Worm (Caenorhabditis elegans) whole organism, L2 larva: ENCODE results near the gene W09B6.4.
"Not testable (repeated sequence)": the region's sequence is repeated elsewhere in the genome, so short reads cannot be mapped to it uniquely, and the experiment has no call there.

Experiments used
- C34F6.9 ChIP-seq: fragments of 150-350 bp; optimal IDR thresholded peaks from 2 replicates; lab custom pipeline; 2014; ENCODE audit warnings: missing biosample characterization, missing genetic modification characterization
- F13H6.1 ChIP-seq: sonication (generic microtip); optimal IDR thresholded peaks from 2 replicates; lab custom pipeline; 2016; ENCODE audit warnings: missing genetic modification characterization, missing compliant biosample characterization
- R02D3.7 ChIP-seq: fragments of 150-350 bp; optimal IDR thresholded peaks from 2 replicates; lab custom pipeline; 2014; ENCODE audit warnings: missing biosample characterization, missing genetic modification characterization
- Y55F3AM.14 ChIP-seq: fragments of 200-800 bp; sonication (Bioruptor generic); optimal IDR thresholded peaks from 2 replicates; lab custom pipeline; 2018; ENCODE audit warnings: mild to moderate bottlenecking, missing genetic modification characterization, missing compliant biosample characterization
- ZK546.5 ChIP-seq: sonication (generic microtip); optimal IDR thresholded peaks from 2 replicates; lab custom pipeline; 2017; ENCODE audit warnings: missing biosample characterization, missing genetic modification characterization
- alr-1 ChIP-seq: fragments of 150-350 bp; optimal IDR thresholded peaks from 2 replicates; lab custom pipeline; 2014; ENCODE audit warnings: missing biosample characterization, missing genetic modification characterization
- aly-2 ChIP-seq: fragments of 150-350 bp; optimal IDR thresholded peaks from 2 replicates; lab custom pipeline; 2014; ENCODE audit warnings: missing biosample characterization, missing genetic modification characterization
- ceh-16 ChIP-seq: fragments of 150-350 bp; optimal IDR thresholded peaks from 2 replicates; lab custom pipeline; 2014; ENCODE audit warnings: missing biosample characterization, missing genetic modification characterization
- ceh-82 ChIP-seq: fragments of 150-350 bp; optimal IDR thresholded peaks from 2 replicates; lab custom pipeline; 2014; ENCODE audit warnings: missing biosample characterization, missing genetic modification characterization
- dmd-4 ChIP-seq: sonication (generic microtip); optimal IDR thresholded peaks from 2 replicates; lab custom pipeline; 2017; ENCODE audit warnings: missing biosample characterization, missing genetic modification characterization
- egl-27 ChIP-seq: sonication (generic microtip); optimal IDR thresholded peaks from 3 replicates; lab custom pipeline; 2017; ENCODE audit warnings: missing biosample characterization, missing genetic modification reagents, missing genetic modification characterization
- fos-1 ChIP-seq: fragments of 150-350 bp; optimal IDR thresholded peaks from 2 replicates; lab custom pipeline; 2014; ENCODE audit warnings: missing biosample characterization, missing genetic modification characterization
- gmeb-1 ChIP-seq: fragments of 150-350 bp; optimal IDR thresholded peaks from 2 replicates; lab custom pipeline; 2014; ENCODE audit warnings: missing biosample characterization, missing genetic modification characterization
- lin-11 ChIP-seq: fragments of 150-350 bp; sonication (generic microtip); optimal IDR thresholded peaks from 2 replicates; lab custom pipeline; 2014; ENCODE audit warnings: missing biosample characterization, missing genetic modification characterization, inconsistent platforms, mixed read lengths
- lin-13 ChIP-seq: fragments of 150-350 bp; optimal IDR thresholded peaks from 2 replicates; lab custom pipeline; 2014; ENCODE audit warnings: missing biosample characterization, missing genetic modification reagents, missing genetic modification characterization
- lin-39 ChIP-seq: fragments of 150-350 bp; optimal IDR thresholded peaks from 2 replicates; lab custom pipeline; 2014; ENCODE audit warnings: missing biosample characterization, missing genetic modification reagents, missing genetic modification characterization
- lsy-2 ChIP-seq, 2 experiments: fragments of 150-350 bp in 1 of 2; sonication (generic microtip) in 1 of 2; optimal IDR thresholded peaks; 2 replicates each; lab custom pipeline; 2014 to 2017; ENCODE audit warnings: missing biosample characterization in 2 of 2, missing genetic modification characterization in 2 of 2
- mab-5 ChIP-seq: fragments of 150-350 bp; optimal IDR thresholded peaks from 2 replicates; lab custom pipeline; 2014; ENCODE audit warnings: missing biosample characterization, missing genetic modification characterization
- mdl-1 ChIP-seq, 2 experiments: fragments of 150-350 bp in 1 of 2; sonication (generic microtip) in 1 of 2; optimal IDR thresholded peaks; 2 replicates each; lab custom pipeline; 2017; ENCODE audit warnings: missing biosample characterization in 2 of 2, missing genetic modification characterization in 2 of 2
- nhr-129 ChIP-seq: fragments of 150-350 bp; optimal IDR thresholded peaks from 2 replicates; lab custom pipeline; 2014; ENCODE audit warnings: missing biosample characterization, missing genetic modification characterization
- nhr-21 ChIP-seq: fragments of 150-350 bp; optimal IDR thresholded peaks from 2 replicates; lab custom pipeline; 2014; ENCODE audit warnings: missing biosample characterization, missing genetic modification characterization
- nhr-23 ChIP-seq: fragments of 150-350 bp; optimal IDR thresholded peaks from 2 replicates; lab custom pipeline; 2014; ENCODE audit warnings: missing biosample characterization, missing genetic modification reagents, missing genetic modification characterization
- nhr-25 ChIP-seq: fragments of 150-350 bp; sonication (generic microtip); optimal IDR thresholded peaks from 3 replicates; lab custom pipeline; 2014; ENCODE audit warnings: missing biosample characterization, missing genetic modification characterization
- nhr-6 ChIP-seq: fragments of 150-350 bp; optimal IDR thresholded peaks from 2 replicates; lab custom pipeline; 2014; ENCODE audit warnings: missing biosample characterization, missing genetic modification characterization
- nhr-77 ChIP-seq: fragments of 150-350 bp; optimal IDR thresholded peaks from 2 replicates; lab custom pipeline; 2014; ENCODE audit warnings: missing biosample characterization, missing genetic modification characterization
- peb-1 ChIP-seq: fragments of 150-350 bp; optimal IDR thresholded peaks from 2 replicates; lab custom pipeline; 2014; ENCODE audit warnings: missing biosample characterization, missing genetic modification characterization
- sem-4 ChIP-seq: fragments of 150-350 bp; optimal IDR thresholded peaks from 2 replicates; lab custom pipeline; 2014; ENCODE audit warnings: missing biosample characterization, missing genetic modification reagents, missing genetic modification characterization
- sma-3 ChIP-seq: sonication (generic microtip); optimal IDR thresholded peaks from 2 replicates; lab custom pipeline; 2016; ENCODE audit warnings: missing genetic modification reagents, missing genetic modification characterization, missing compliant biosample characterization
- sma-9 ChIP-seq, 2 experiments: fragments of 150-350 bp in 1 of 2; sonication (generic microtip) in 1 of 2; optimal IDR thresholded peaks; 2 replicates each; lab custom pipeline; 2014 to 2016; ENCODE audit warnings: missing genetic modification characterization in 2 of 2, mild to moderate bottlenecking in 1 of 2, missing biosample characterization in 1 of 2, missing compliant biosample characterization in 1 of 2, missing genetic modification reagents in 1 of 2, moderate library complexity in 1 of 2
- snpc-4 ChIP-seq: fragments of 150-350 bp; optimal IDR thresholded peaks from 2 replicates; lab custom pipeline; 2014; ENCODE audit warnings: missing biosample characterization, missing genetic modification characterization
- unc-39 ChIP-seq: fragments of 150-350 bp; optimal IDR thresholded peaks from 2 replicates; lab custom pipeline; 2014; ENCODE audit warnings: missing biosample characterization, missing genetic modification characterization
- unc-55 ChIP-seq: fragments of 150-350 bp; sonication (generic microtip); optimal IDR thresholded peaks from 3 replicates; lab custom pipeline; 2014; ENCODE audit warnings: missing biosample characterization, missing genetic modification reagents, missing genetic modification characterization
- zag-1 ChIP-seq: fragments of 150-350 bp; optimal IDR thresholded peaks from 2 replicates; lab custom pipeline; 2014; ENCODE audit warnings: missing biosample characterization, missing genetic modification characterization
- ztf-4 ChIP-seq: fragments of 150-350 bp; optimal IDR thresholded peaks from 2 replicates; lab custom pipeline; 2014; ENCODE audit warnings: missing biosample characterization, missing genetic modification characterization

W09B6.4 gene

ce11 chrII:1136485-1136884, 4.2 kb downstream of the W09B6.4 start, which contains the start of gene pod-2:
Gene pod-2 (plus strand): TSS chrII:1136785.
- TF ChIP-seq lin-11 (no peak), F13H6.1 (tag; lab: Kevin White, UChicago) (no peak), Y55F3AM.14 (GFP tag; lab: Kevin White, UChicago) (no peak), peb-1 (tag; lab: Kevin White, UChicago) (no peak), mdl-1 (tag; optimal IDR thresholded peaks at IDR 0.05; lab: Kevin White, UChicago) (no peak)

- TF ChIP-seq sma-9 (GFP tag; optimal IDR thresholded peaks at IDR 0.05; lab: Kevin White, UChicago) (peak; percentile 20), nhr-129 (tag; lab: Kevin White, UChicago) (peak; percentile 0), C34F6.9 (tag; lab: Kevin White, UChicago) (peak; percentile 20), gmeb-1 (tag; lab: Kevin White, UChicago) (peak; percentile 71), sma-3 (GFP tag; lab: Kevin White, UChicago) (peak; percentile 74), lsy-2 (tag; optimal IDR thresholded peaks at IDR 0.05; lab: Kevin White, UChicago) (peak in 1 of 2 experiments; percentile 21), F13H6.1 (tag; lab: Kevin White, UChicago) (peak; percentile 60), unc-55 (GFP tag; lab: Kevin White, UChicago) (peak; percentile 53), lin-13 (GFP tag; lab: Kevin White, UChicago) (peak; percentile 38), nhr-21 (peak; percentile 23)
- TF ChIP-seq sma-9 (tag; optimal IDR thresholded peaks at IDR 0.05; lab: Kevin White, UChicago): not testable (repeated sequence)
Observed at ce11 chrII:1134314-1135108, 6.1 kb downstream of the W09B6.4 start.

- TF ChIP-seq ceh-82 (tag; lab: Kevin White, UChicago) (no peak), snpc-4 (tag; lab: Kevin White, UChicago) (no peak), unc-39 (tag; lab: Kevin White, UChicago) (no peak), ceh-16 (tag; lab: Kevin White, UChicago) (no peak), nhr-21 (no peak), lin-39 (tag; lab: Kevin White, UChicago) (no peak), nhr-25 (no peak), nhr-23 (no peak), fos-1 (tag; lab: Kevin White, UChicago) (no peak), R02D3.7 (tag; lab: Kevin White, UChicago) (no peak), aly-2 (no peak), nhr-6 (tag; lab: Kevin White, UChicago) (no peak)
Observed at ce11 chrII:1133295-1133694, 7.3 kb downstream of the W09B6.4 start.

ce11 chrII:1132750-1133149, 7.9 kb downstream of the W09B6.4 start:
- TF ChIP-seq sma-3 (GFP tag; lab: Kevin White, UChicago) (no peak), nhr-6 (tag; lab: Kevin White, UChicago) (no peak), C34F6.9 (tag; lab: Kevin White, UChicago) (no peak), alr-1 (no peak), ztf-4 (tag; lab: Kevin White, UChicago) (no peak), sem-4 (tag; lab: Kevin White, UChicago) (no peak), R02D3.7 (tag; lab: Kevin White, UChicago) (no peak), Y55F3AM.14 (GFP tag; lab: Kevin White, UChicago) (no peak), nhr-77 (no peak), mab-5 (tag; lab: Kevin White, UChicago) (no peak), lsy-2 (tag; optimal IDR thresholded peaks at IDR 0.05; lab: Kevin White, UChicago) (no peak), aly-2 (no peak), peb-1 (tag; lab: Kevin White, UChicago) (no peak), zag-1 (tag; lab: Kevin White, UChicago) (no peak), egl-27 (tag; lab: Kevin White, UChicago) (no peak), ZK546.5 (tag; lab: Kevin White, UChicago) (no peak), nhr-25 (no peak), dmd-4 (no peak), ceh-16 (tag; lab: Kevin White, UChicago) (no peak)
